Fruit fly (Drosophila melanogaster): ENCODE results near the gene Marf.

Gene Marf

dm6 chrX:6346926-6347367 is 18.8 kb upstream of the Marf start, which contains the start of gene CG3847 (continued):
- TF ChIP-seq Abd-B (GFP tag; optimal IDR thresholded peaks at IDR 0.05): no peak
- TF ChIP-seq gt (GFP tag; IDR thresholded peaks at IDR 0.05): no peak
- peak; percentile 59; the same call in 1 of the 2 replicates for TF ChIP-seq rib (GFP tag; IDR thresholded peaks at IDR 0.05)
- TF ChIP-seq CG10431 (GFP tag; optimal IDR thresholded peaks at IDR 0.05): peak; percentile 28
- TF ChIP-seq CG17802 (tag; optimal IDR thresholded peaks at IDR 0.05): no peak
- no peak for TF ChIP-seq ase (GFP tag; IDR thresholded peaks at IDR 0.05)
- TF ChIP-seq NC2α (GFP tag; optimal IDR thresholded peaks at IDR 0.05): peak; percentile 18
- TF ChIP-seq CG15514 (GFP tag; optimal IDR thresholded peaks at IDR 0.05): peak; percentile 81
- TF ChIP-seq klu (GFP tag; IDR thresholded peaks at IDR 0.05): no peak
- TF ChIP-seq kni (GFP tag; optimal IDR thresholded peaks at IDR 0.05): peak; percentile 53
- TF ChIP-seq CG10209 (GFP tag; optimal IDR thresholded peaks at IDR 0.05): peak; percentile 26
- peak; percentile 74 for TF ChIP-seq HmgZ (tag; optimal IDR thresholded peaks at IDR 0.05)
- TF ChIP-seq D19B (GFP tag; optimal IDR thresholded peaks at IDR 0.05): no peak
- peak; percentile 14 for TF ChIP-seq CG15269 (tag; optimal IDR thresholded peaks at IDR 0.05)
- peak; percentile 71 for TF ChIP-seq BEAF-32 (GFP tag; optimal IDR thresholded peaks at IDR 0.05)
- no peak for TF ChIP-seq MTF-1 (GFP tag; optimal IDR thresholded peaks at IDR 0.05; ENCODE audit: borderline replicate concordance)
- peak; percentile 13 for TF ChIP-seq Camta (GFP tag; optimal IDR thresholded peaks at IDR 0.05)
- peak; percentile 20; the same call in 1 of the 2 replicates for TF ChIP-seq CG2129 (GFP tag; IDR thresholded peaks at IDR 0.05; ENCODE audit: partially characterized antibody)
- TF ChIP-seq Med (GFP tag): peak; percentile 88
- TF ChIP-seq CG11560 (tag; IDR thresholded peaks at IDR 0.05): no peak
- TF ChIP-seq Fer2 (tag; optimal IDR thresholded peaks at IDR 0.05): no peak
- no peak for TF ChIP-seq Hr39 (optimal IDR thresholded peaks at IDR 0.05)
- peak; percentile 47; the same call in 1 of the 3 replicates for TF ChIP-seq so (GFP tag; IDR thresholded peaks at IDR 0.05)
- no peak for TF ChIP-seq HLH3B (GFP tag; IDR thresholded peaks at IDR 0.05)
- TF ChIP-seq CG6272 (GFP tag; IDR thresholded peaks at IDR 0.05): 0 out of 2 replicates have a peak, but pooled peaks have one; percentile 16
- no peak for TF ChIP-seq sima (GFP tag; optimal IDR thresholded peaks at IDR 0.05)
- no peak for TF ChIP-seq Side (GFP tag; optimal IDR thresholded peaks at IDR 0.05)
- TF ChIP-seq pb (GFP tag; optimal IDR thresholded peaks at IDR 0.05): no peak
- no peak for TF ChIP-seq Sox102F (GFP tag; optimal IDR thresholded peaks at IDR 0.05)
- peak; percentile 64; the same call in 1 of the 2 replicates for TF ChIP-seq chm (GFP tag; IDR thresholded peaks at IDR 0.05)
- TF ChIP-seq mam (GFP tag; optimal IDR thresholded peaks at IDR 0.05): peak; percentile 48
- peak; percentile 42 for TF ChIP-seq CG10147 (GFP tag; optimal IDR thresholded peaks at IDR 0.05)
- TF ChIP-seq CG11085 (GFP tag; IDR thresholded peaks at IDR 0.05): no peak
- TF ChIP-seq CG7928 (GFP tag; optimal IDR thresholded peaks at IDR 0.05): peak; percentile 33
- TF ChIP-seq ewg (GFP tag; optimal IDR thresholded peaks at IDR 0.05): no peak
- no peak for TF ChIP-seq CG12236 (GFP tag; optimal IDR thresholded peaks at IDR 0.05)
- peak; percentile 97 for TF ChIP-seq Myb (GFP tag; optimal IDR thresholded peaks at IDR 0.05)
- peak; percentile 27 for TF ChIP-seq CG7556 (GFP tag; optimal IDR thresholded peaks at IDR 0.05)
- TF ChIP-seq usp (GFP tag; optimal IDR thresholded peaks at IDR 0.05): no peak
- TF ChIP-seq ken (GFP tag; IDR thresholded peaks at IDR 0.05): 0 out of 3 replicates have a peak, but pooled peaks have one; percentile 50
- peak; percentile 55 for TF ChIP-seq sug (tag; optimal IDR thresholded peaks at IDR 0.05)
- peak; percentile 15 for TF ChIP-seq CrebB (tag; optimal IDR thresholded peaks at IDR 0.05)
- no peak for TF ChIP-seq cg (GFP tag; optimal IDR thresholded peaks at IDR 0.05)
- no peak for TF ChIP-seq CG43689 (GFP tag; IDR thresholded peaks at IDR 0.05)
- TF ChIP-seq tx (GFP tag; optimal IDR thresholded peaks at IDR 0.05): no peak
- TF ChIP-seq CG6175 (GFP tag; IDR thresholded peaks at IDR 0.05): peak; percentile 54; the same call in 1 of the 3 replicates
- no peak for TF ChIP-seq cas (GFP tag; IDR thresholded peaks at IDR 0.05)
- TF ChIP-seq sens (GFP tag): peak; percentile 90
- no peak for TF ChIP-seq CG1529 (GFP tag; optimal IDR thresholded peaks at IDR 0.05)
- TF ChIP-seq CHES-1-like (GFP tag; optimal IDR thresholded peaks at IDR 0.05): peak; percentile 66
- peak; percentile 73 for TF ChIP-seq MBD-R2 (GFP tag; IDR thresholded peaks at IDR 0.05)
- TF ChIP-seq Sox100B (GFP tag; optimal IDR thresholded peaks at IDR 0.05): no peak

All from whole organism, embryonic.